Fruit fly (Drosophila melanogaster) whole organism, embryonic: ENCODE results near the gene tinc.

Source experiments
- Adf1 ChIP-seq: fragments of 200-800 bp; sonication (Bioruptor generic); IDR thresholded peaks from 2 replicates; pipeline ENCODE4 v1.3.6; 2022; ENCODE audit warnings: missing biosample characterization, missing genetic modification characterization
- Aef1 ChIP-seq: fragments of 200-800 bp; sonication (Bioruptor generic); IDR thresholded peaks from 3 replicates; pipeline ENCODE4 v1.3.6; 2022; ENCODE audit warnings: missing biosample characterization, missing genetic modification characterization
- B-H2 ChIP-seq: fragments of 200-800 bp; sonication (Bioruptor generic); optimal IDR thresholded peaks from 2 replicates; lab custom pipeline; 2018; ENCODE audit warnings: missing biosample characterization, mild to moderate bottlenecking, missing genetic modification characterization
- CG10147 ChIP-seq: fragments of 200-800 bp; sonication (Bioruptor generic); optimal IDR thresholded peaks from 2 replicates; lab custom pipeline; 2019; ENCODE audit warnings: missing biosample characterization, mild to moderate bottlenecking, missing genetic modification characterization, moderate library complexity
- CG10209 ChIP-seq: fragments of 200-800 bp; sonication (Bioruptor generic); optimal IDR thresholded peaks from 3 replicates; lab custom pipeline; 2017; ENCODE audit warnings: missing biosample characterization, mild to moderate bottlenecking, missing genetic modification characterization, missing genetic modification reagents
- CG12219 ChIP-seq: fragments of 200-800 bp; sonication (Bioruptor generic); optimal IDR thresholded peaks from 3 replicates; lab custom pipeline; 2018; ENCODE audit warnings: missing biosample characterization, mild to moderate bottlenecking, missing genetic modification characterization
- CG12744 ChIP-seq: fragments of 200-800 bp; sonication (Bioruptor generic); optimal IDR thresholded peaks from 2 replicates; lab custom pipeline; 2016; ENCODE audit warnings: missing biosample characterization, missing genetic modification characterization
- CG17359 ChIP-seq: fragments of 200-800 bp; sonication (Bioruptor generic); optimal IDR thresholded peaks from 3 replicates; lab custom pipeline; 2018; ENCODE audit warnings: missing biosample characterization, mild to moderate bottlenecking, missing genetic modification characterization, moderate library complexity
- CG17829 ChIP-seq: fragments of 200-800 bp; optimal IDR thresholded peaks from 2 replicates; lab custom pipeline; 2019; ENCODE audit warnings: missing biosample characterization, mild to moderate bottlenecking, missing genetic modification characterization, moderate library complexity
- CG2889 ChIP-seq: fragments of 200-800 bp; sonication (Bioruptor generic); IDR thresholded peaks from 3 replicates; pipeline ENCODE4 v1.3.6; 2022; ENCODE audit warnings: missing biosample characterization, missing genetic modification characterization
- CG30020 ChIP-seq: fragments of 200-800 bp; optimal IDR thresholded peaks from 2 replicates; lab custom pipeline; 2019; ENCODE audit warnings: missing biosample characterization, mild to moderate bottlenecking, missing genetic modification characterization, moderate library complexity
- CG6272 ChIP-seq: fragments of 200-800 bp; sonication (Bioruptor generic); IDR thresholded peaks from 2 replicates; pipeline ENCODE4 v1.3.6; 2022; ENCODE audit warnings: missing biosample characterization, missing genetic modification characterization
- CG6683 ChIP-seq: fragments of 200-800 bp; sonication (Bioruptor generic); optimal IDR thresholded peaks from 2 replicates; lab custom pipeline; 2017; ENCODE audit warnings: missing biosample characterization, mild to moderate bottlenecking, missing genetic modification characterization, missing genetic modification reagents
- CG8924 ChIP-seq: fragments of 200-800 bp; optimal IDR thresholded peaks from 3 replicates; lab custom pipeline; 2019; ENCODE audit warnings: missing biosample characterization, mild to moderate bottlenecking, missing genetic modification characterization, moderate library complexity
- CG9609 ChIP-seq: fragments of 200-800 bp; sonication (Bioruptor generic); optimal IDR thresholded peaks from 3 replicates; lab custom pipeline; 2016; ENCODE audit warnings: missing biosample characterization, missing genetic modification characterization
- CHES-1-like ChIP-seq: fragments of 200-800 bp; sonication (Bioruptor generic); optimal IDR thresholded peaks from 2 replicates; lab custom pipeline; 2016; ENCODE audit warnings: missing biosample characterization, missing genetic modification characterization
- E2f1 ChIP-seq: fragments of 200-800 bp; sonication (Bioruptor generic); IDR thresholded peaks from 2 replicates; pipeline ENCODE4 v1.3.6; 2022; ENCODE audit warnings: missing biosample characterization, missing genetic modification characterization
- Ets97D ChIP-seq: fragments of 200-800 bp; sonication (Bioruptor generic); optimal IDR thresholded peaks from 3 replicates; lab custom pipeline; 2016; ENCODE audit warnings: missing biosample characterization, missing genetic modification characterization
- H2.0 ChIP-seq: fragments of 200-800 bp; sonication (Bioruptor generic); IDR thresholded peaks from 2 replicates; pipeline ENCODE4 v1.3.6; 2022; ENCODE audit warnings: missing biosample characterization, missing genetic modification characterization
- Hr78 ChIP-seq, 2 experiments: fragments of 200-800 bp in 1 of 2; fragments of >200 bp in 1 of 2; sonication (Bioruptor generic) in 1 of 2; optimal IDR thresholded peaks; 2 replicates each; lab custom pipeline; 2017 to 2019; ENCODE audit warnings: missing biosample characterization in 2 of 2, missing genetic modification characterization in 2 of 2, mild to moderate bottlenecking in 1 of 2, moderate library complexity in 1 of 2
- Lim3 ChIP-seq: fragments of 200-800 bp; sonication (Bioruptor generic); IDR thresholded peaks from 2 replicates; pipeline ENCODE4 v1.3.6; 2022; ENCODE audit warnings: missing biosample characterization, missing genetic modification characterization
- MTF-1 ChIP-seq: fragments of 200-800 bp; sonication (Bioruptor generic); optimal IDR thresholded peaks from 2 replicates; lab custom pipeline; 2018; ENCODE audit warnings: missing biosample characterization, mild to moderate bottlenecking, missing genetic modification characterization, borderline replicate concordance
- Mes4 ChIP-seq: fragments of 200-800 bp; sonication (Bioruptor generic); optimal IDR thresholded peaks from 2 replicates; lab custom pipeline; 2016; ENCODE audit warnings: missing biosample characterization, missing genetic modification characterization
- Mrtf ChIP-seq: fragments of 200-800 bp; sonication (Bioruptor generic); IDR thresholded peaks from 3 replicates; pipeline ENCODE4 v1.3.6; 2022; ENCODE audit warnings: missing biosample characterization, missing genetic modification characterization
- Nf-YA ChIP-seq: fragments of 200-800 bp; sonication (Bioruptor generic); IDR thresholded peaks from 2 replicates; pipeline ENCODE4 v1.3.6; 2022; ENCODE audit warnings: missing biosample characterization, missing genetic modification characterization
- Sin3A ChIP-seq: fragments of >200 bp; optimal IDR thresholded peaks from 2 replicates; lab custom pipeline; 2018
- Sry-δ ChIP-seq: fragments of 200-800 bp; sonication (Bioruptor generic); optimal IDR thresholded peaks from 2 replicates; lab custom pipeline; 2016; ENCODE audit warnings: missing biosample characterization, missing genetic modification characterization
- TFAM ChIP-seq: fragments of 200-800 bp; sonication (Bioruptor generic); optimal IDR thresholded peaks from 2 replicates; lab custom pipeline; 2017; ENCODE audit warnings: missing biosample characterization, missing genetic modification characterization, inconsistent platforms
- Trl ChIP-seq, 3 experiments: fragments of >200 bp in 2 of 3; fragments of 200-800 bp in 1 of 3; sonication (Bioruptor generic) in 1 of 3; optimal IDR thresholded peaks; 2 replicates in 1 of 3; 3 replicates in 2 of 3; lab custom pipeline; 2016 to 2017; ENCODE audit warnings: missing biosample characterization in 1 of 3, missing genetic modification characterization in 1 of 3
- Xrp1 ChIP-seq: fragments of 200-800 bp; sonication (Bioruptor generic); IDR thresholded peaks from 2 replicates; pipeline ENCODE4 v1.3.6; 2022; ENCODE audit warnings: missing biosample characterization, missing genetic modification characterization
- YL-1 ChIP-seq: fragments of 200-800 bp; sonication (Bioruptor generic); optimal IDR thresholded peaks from 3 replicates; lab custom pipeline; 2017; ENCODE audit warnings: missing biosample characterization, mild to moderate bottlenecking, missing genetic modification characterization
- al ChIP-seq: fragments of 200-800 bp; sonication (Bioruptor generic); IDR thresholded peaks from 2 replicates; pipeline ENCODE4 v1.3.6; 2022; ENCODE audit warnings: missing biosample characterization, missing genetic modification characterization
- ap ChIP-seq: fragments of 200-800 bp; sonication (Bioruptor generic); IDR thresholded peaks from 2 replicates; pipeline ENCODE4 v1.3.6; 2022; ENCODE audit warnings: missing biosample characterization, missing genetic modification characterization
- bbx ChIP-seq: fragments of 200-800 bp; sonication (Bioruptor generic); IDR thresholded peaks from 2 replicates; pipeline ENCODE4 v1.3.6; 2022; ENCODE audit warnings: missing biosample characterization, missing genetic modification characterization; ENCODE audit not compliant: partially characterized antibody
- dpn ChIP-seq, 2 experiments: fragments of 200-800 bp; sonication (Bioruptor generic); optimal IDR thresholded peaks; 3 replicates each; lab custom pipeline; 2016; ENCODE audit warnings: missing biosample characterization in 2 of 2, missing genetic modification characterization in 2 of 2
- eve ChIP-seq, 2 experiments: fragments of >200 bp; optimal IDR thresholded peaks; 2 replicates each; lab custom pipeline; 2017; ENCODE audit warnings: missing biosample characterization in 2 of 2, missing genetic modification characterization in 2 of 2
- fd3F ChIP-seq: fragments of 200-800 bp; sonication (Bioruptor generic); optimal IDR thresholded peaks from 2 replicates; lab custom pipeline; 2018; ENCODE audit warnings: missing biosample characterization, mild to moderate bottlenecking, missing genetic modification characterization, moderate library complexity
- gfzf ChIP-seq: fragments of 200-800 bp; sonication (Bioruptor generic); optimal IDR thresholded peaks from 2 replicates; lab custom pipeline; 2016; ENCODE audit warnings: missing biosample characterization, mild to moderate bottlenecking, missing genetic modification characterization, moderate library complexity
- hbn ChIP-seq: fragments of 200-800 bp; sonication (Bioruptor generic); IDR thresholded peaks from 2 replicates; pipeline ENCODE4 v1.3.6; 2022; ENCODE audit warnings: missing biosample characterization, missing genetic modification characterization; ENCODE audit not compliant: partially characterized antibody
- hkb ChIP-seq, 2 experiments: fragments of 200-800 bp in 1 of 2; fragments of >200 bp in 1 of 2; sonication (Bioruptor generic) in 1 of 2; IDR thresholded peaks in 1 of 2; optimal IDR thresholded peaks in 1 of 2; 2 replicates each; pipeline versions ENCODE4 v1.3.6 to Lab custom; 2017 to 2022; ENCODE audit warnings: missing biosample characterization in 1 of 2, missing genetic modification characterization in 1 of 2
- jumu ChIP-seq: fragments of 200-800 bp; sonication (Bioruptor generic); optimal IDR thresholded peaks from 3 replicates; lab custom pipeline; 2016; ENCODE audit warnings: missing biosample characterization, missing genetic modification characterization
- kay ChIP-seq: fragments of 200-800 bp; sonication (Bioruptor generic); optimal IDR thresholded peaks from 2 replicates; lab custom pipeline; 2016; ENCODE audit warnings: missing biosample characterization, missing genetic modification characterization
- knrl ChIP-seq: fragments of 200-800 bp; sonication (Bioruptor generic); IDR thresholded peaks from 3 replicates; pipeline ENCODE4 v1.3.6; 2022; ENCODE audit warnings: missing biosample characterization, missing genetic modification characterization; ENCODE audit not compliant: partially characterized antibody
- lbe ChIP-seq: fragments of 200-800 bp; sonication (Bioruptor generic); optimal IDR thresholded peaks from 2 replicates; lab custom pipeline; 2016; ENCODE audit warnings: missing biosample characterization, mild to moderate bottlenecking, missing genetic modification characterization
- mam ChIP-seq: fragments of 200-800 bp; sonication (Bioruptor generic); optimal IDR thresholded peaks from 3 replicates; lab custom pipeline; 2016; ENCODE audit warnings: missing biosample characterization, missing genetic modification characterization
- pb ChIP-seq: fragments of 200-800 bp; sonication (Bioruptor generic); optimal IDR thresholded peaks from 3 replicates; lab custom pipeline; 2016; ENCODE audit warnings: missing biosample characterization, missing genetic modification characterization
- ranshi ChIP-seq: fragments of 200-800 bp; sonication (Bioruptor generic); IDR thresholded peaks from 2 replicates; pipeline ENCODE4 v1.3.6; 2022; ENCODE audit warnings: missing biosample characterization, missing genetic modification characterization
- row ChIP-seq: fragments of 200-800 bp; sonication (Bioruptor generic); IDR thresholded peaks from 3 replicates; pipeline ENCODE4 v1.3.6; 2022; ENCODE audit warnings: missing biosample characterization, missing genetic modification characterization
- sisA ChIP-seq: fragments of 200-800 bp; sonication (Bioruptor generic); IDR thresholded peaks from 2 replicates; pipeline ENCODE4 v1.3.6; 2022; ENCODE audit warnings: missing biosample characterization, missing genetic modification characterization
- tin ChIP-seq: fragments of 200-800 bp; sonication (Bioruptor generic); optimal IDR thresholded peaks from 3 replicates; lab custom pipeline; 2016; ENCODE audit warnings: missing biosample characterization, missing genetic modification characterization
- ttk ChIP-seq: fragments of 200-800 bp; sonication (Bioruptor generic); IDR thresholded peaks from 2 replicates; pipeline ENCODE4 v2.1.2; 2022; ENCODE audit warnings: missing biosample characterization, missing genetic modification characterization

tinc gene

DNA sequence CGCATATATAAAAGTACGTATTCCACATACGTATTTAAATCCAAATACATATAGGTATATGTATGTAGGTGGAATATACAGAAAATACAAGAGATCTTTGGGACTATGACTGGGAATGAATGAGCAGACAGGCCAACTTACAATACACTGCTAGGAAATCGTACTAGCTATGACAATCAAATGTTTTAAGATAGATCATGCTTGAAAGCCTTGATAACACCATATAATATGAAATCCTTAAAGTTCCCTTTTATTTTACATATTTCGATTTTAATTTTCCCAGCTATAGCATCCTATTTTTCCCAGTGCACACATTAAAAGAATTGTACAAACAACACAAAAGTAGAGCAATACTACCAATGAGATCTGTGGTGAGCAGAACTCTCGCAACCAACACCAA is 30.0 kb upstream of the tinc start (continued):
- TF ChIP-seq hbn (GFP tag; lab: Robert Waterston, UW), result no peak
- peak; percentile 68 to 77 for TF ChIP-seq dpn (GFP tag; optimal IDR thresholded peaks at IDR 0.05; lab: Kevin White, UChicago)
- TF ChIP-seq TFAM, result no peak
- peak; percentile 81 for TF ChIP-seq CG17359 (tag; lab: Kevin White, UChicago)
- peak; percentile 78 for TF ChIP-seq CG8924 (tag; lab: Kevin White, UChicago)
- TF ChIP-seq CG6272 (GFP tag; lab: Robert Waterston, UW), result peak; percentile 79
- TF ChIP-seq pb, result peak; percentile 72
- peak; percentile 83 for TF ChIP-seq Xrp1 (GFP tag; lab: Robert Waterston, UW)
- peak; percentile 72 for TF ChIP-seq kay (GFP tag; lab: Kevin White, UChicago)
- peak; percentile 88 for TF ChIP-seq ranshi (GFP tag; lab: Robert Waterston, UW)
- TF ChIP-seq CG12744 (GFP tag; lab: Kevin White, UChicago), result peak; percentile 42
- TF ChIP-seq CG12219 (GFP tag; lab: Kevin White, UChicago), result peak; percentile 66
- peak; percentile 73 for TF ChIP-seq fd3F (GFP tag; lab: Kevin White, UChicago)
- TF ChIP-seq CG17829 (tag; lab: Kevin White, UChicago), result peak; percentile 85
- peak; percentile 82 for TF ChIP-seq mam (GFP tag; lab: Kevin White, UChicago)
- no peak for TF ChIP-seq hkb (optimal IDR thresholded peaks at IDR 0.05; lab: Kevin White, UChicago)
- peak; percentile 87 for TF ChIP-seq hkb (GFP tag; IDR thresholded peaks at IDR 0.05; lab: Robert Waterston, UW)
- peak; percentile 69 for TF ChIP-seq H2.0
- peak; percentile 68 for TF ChIP-seq tin (GFP tag; lab: Kevin White, UChicago)
- TF ChIP-seq al (GFP tag; lab: Robert Waterston, UW), result peak; percentile 92
- TF ChIP-seq Adf1 (GFP tag; lab: Robert Waterston, UW), result peak; percentile 51; the same call in 1 of the 2 replicates
- no peak for TF ChIP-seq Trl (optimal IDR thresholded peaks at IDR 0.05; lab: Kevin White, UChicago)
- peak; percentile 84 for TF ChIP-seq Trl (GFP tag; optimal IDR thresholded peaks at IDR 0.05; lab: Kevin White, UChicago)
- TF ChIP-seq jumu (GFP tag; lab: Kevin White, UChicago), result peak; percentile 72
- TF ChIP-seq CHES-1-like (GFP tag; lab: Kevin White, UChicago), result peak; percentile 63
- no peak for TF ChIP-seq Sin3A (lab: Kevin White, UChicago)
- TF ChIP-seq E2f1 (GFP tag; lab: Robert Waterston, UW), result peak; percentile 86
- peak; percentile 68 for TF ChIP-seq CG2889 (GFP tag; lab: Robert Waterston, UW)
- TF ChIP-seq Mes4 (GFP tag; lab: Kevin White, UChicago), result peak; percentile 44
- peak; percentile 77 for TF ChIP-seq Mrtf (GFP tag; lab: Robert Waterston, UW)
- TF ChIP-seq ttk (GFP tag; lab: Robert Waterston, UW), result peak; percentile 83
- no peak for TF ChIP-seq knrl
- TF ChIP-seq Sry-δ (GFP tag; lab: Kevin White, UChicago), result peak; percentile 44
- TF ChIP-seq sisA, result peak; percentile 80
- TF ChIP-seq gfzf, result no peak
- peak; percentile 68 for TF ChIP-seq CG10209
- peak; percentile 85 for TF ChIP-seq Aef1 (GFP tag; lab: Robert Waterston, UW)
- peak; percentile 67 for TF ChIP-seq B-H2 (GFP tag; lab: Kevin White, UChicago)
- TF ChIP-seq Nf-YA (GFP tag; lab: Robert Waterston, UW), result peak; percentile 60; the same call in 1 of the 2 replicates
- TF ChIP-seq MTF-1 (GFP tag; lab: Kevin White, UChicago), result no peak
- no peak for TF ChIP-seq lbe (GFP tag; lab: Kevin White, UChicago)
- TF ChIP-seq YL-1, result no peak
- peak in 1 of 2 experiments; percentile 22 for TF ChIP-seq Hr78 (GFP tag; optimal IDR thresholded peaks at IDR 0.05; lab: Kevin White, UChicago)
- TF ChIP-seq row, result peak; percentile 88
- peak; percentile 49 for TF ChIP-seq CG10147 (GFP tag; lab: Kevin White, UChicago)
- peak; percentile 55; the same call in 1 of the 2 replicates for TF ChIP-seq Lim3 (GFP tag; lab: Robert Waterston, UW)
- TF ChIP-seq CG6683 (GFP tag; lab: Kevin White, UChicago), result peak; percentile 57
- no peak for TF ChIP-seq eve (GFP tag; optimal IDR thresholded peaks at IDR 0.05; lab: Kevin White, UChicago)
- peak; percentile 68 for TF ChIP-seq CG9609 (GFP tag; lab: Kevin White, UChicago)
- TF ChIP-seq bbx (GFP tag; lab: Robert Waterston, UW), result no peak
- peak; percentile 38 for TF ChIP-seq Ets97D (GFP tag; lab: Kevin White, UChicago)
- TF ChIP-seq CG30020 (tag; lab: Kevin White, UChicago), result peak; percentile 17
- peak; percentile 62 for TF ChIP-seq ap (GFP tag; lab: Robert Waterston, UW)
